Fruit fly (Drosophila melanogaster): ENCODE data around the gene FMRFaR.

The FMRFaR gene

DNA sequence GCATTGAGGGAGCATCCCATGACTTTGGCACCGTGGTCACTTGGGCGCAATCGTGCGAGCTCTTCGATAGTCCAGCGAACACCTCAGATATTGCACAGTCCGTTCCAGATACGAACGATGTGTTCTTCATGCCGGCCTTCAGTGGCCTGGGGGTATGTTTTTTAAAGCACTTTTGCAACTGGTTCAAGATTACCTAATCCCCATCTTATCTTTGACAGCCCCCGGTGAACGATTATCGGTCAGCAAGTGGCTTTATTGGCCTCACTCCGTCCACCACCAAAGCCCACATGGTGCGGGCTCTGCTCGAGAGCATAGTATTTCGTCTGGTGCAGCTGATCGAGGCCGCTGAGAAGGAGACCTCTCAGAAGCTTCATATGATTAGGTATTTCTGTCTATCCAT is 52.6 kb downstream of the FMRFaR start:
- TF ChIP-seq Gug (GFP tag; IDR thresholded peaks at IDR 0.05) (no peak), Sox14 (GFP tag; optimal IDR thresholded peaks at IDR 0.05) (no peak), vri (GFP tag; optimal IDR thresholded peaks at IDR 0.05) (peak; percentile 93), topi (GFP tag; optimal IDR thresholded peaks at IDR 0.05) (no peak)

- no peak for TF ChIP-seq Lpt (GFP tag; optimal IDR thresholded peaks at IDR 0.05)
- TF ChIP-seq Met (GFP tag; optimal IDR thresholded peaks at IDR 0.05): no peak
- TF ChIP-seq CG11762 (GFP tag; optimal IDR thresholded peaks at IDR 0.05; ENCODE audit: insufficient read depth): no peak
- no peak for TF ChIP-seq CG15336 (GFP tag; IDR thresholded peaks at IDR 0.05)
- TF ChIP-seq Ets21C (GFP tag; optimal IDR thresholded peaks at IDR 0.05): no peak
- TF ChIP-seq Gug (GFP tag; IDR thresholded peaks at IDR 0.05): no peak
- TF ChIP-seq dsx (GFP tag; optimal IDR thresholded peaks at IDR 0.05; ENCODE audit: poor library complexity, severe bottlenecking): no peak
- no peak for TF ChIP-seq fkh (GFP tag; optimal IDR thresholded peaks at IDR 0.05)
- TF ChIP-seq eg (GFP tag; IDR thresholded peaks at IDR 0.05): no peak
- no peak for TF ChIP-seq CG7368 (GFP tag; optimal IDR thresholded peaks at IDR 0.05)
- TF ChIP-seq CG8119 (GFP tag; IDR thresholded peaks at IDR 0.05): no peak
- TF ChIP-seq Blimp-1 (GFP tag; optimal IDR thresholded peaks at IDR 0.05): no peak
- no peak for TF ChIP-seq svp (GFP tag)
- TF ChIP-seq CG8319 (GFP tag; optimal IDR thresholded peaks at IDR 0.05): no peak
- no peak for TF ChIP-seq CG6163 (GFP tag; IDR thresholded peaks at IDR 0.05)
These were observed 53.3 kb downstream of the FMRFaR start, which contains the start of gene CG16753 for dm6 chr3L:3054851-3055250. CG16753 (plus strand) TSS chr3L:3055079.

dm6 chr3L:3058970-3059883 is 57.7 kb downstream of the FMRFaR start:
- peak; percentile 6 for TF ChIP-seq CG3032 (tag; optimal IDR thresholded peaks at IDR 0.05)
- TF ChIP-seq CG11762 (GFP tag; optimal IDR thresholded peaks at IDR 0.05; ENCODE audit: insufficient read depth): no peak
- TF ChIP-seq CG3919 (GFP tag; optimal IDR thresholded peaks at IDR 0.05): no peak
- TF ChIP-seq fkh (GFP tag; optimal IDR thresholded peaks at IDR 0.05): no peak
- no peak for TF ChIP-seq Ets96B (tag; optimal IDR thresholded peaks at IDR 0.05)
- no peak for TF ChIP-seq pdm3 (GFP tag; optimal IDR thresholded peaks at IDR 0.05)
- 0 out of 3 replicates have a peak, but pooled peaks have one; percentile 12 for TF ChIP-seq CG8119 (GFP tag; IDR thresholded peaks at IDR 0.05)
- peak; percentile 78 for TF ChIP-seq Eip78C (GFP tag)
- TF ChIP-seq Sox15 (GFP tag; optimal IDR thresholded peaks at IDR 0.05): no peak
- peak; percentile 53 for TF ChIP-seq CG32006 (GFP tag; optimal IDR thresholded peaks at IDR 0.05)
- TF ChIP-seq CG6163 (GFP tag; IDR thresholded peaks at IDR 0.05): no peak
- TF ChIP-seq CG16779 (tag; optimal IDR thresholded peaks at IDR 0.05): no peak
- no peak for TF ChIP-seq OdsH (GFP tag; optimal IDR thresholded peaks at IDR 0.05)
- TF ChIP-seq CG8319 (GFP tag; optimal IDR thresholded peaks at IDR 0.05): no peak
- TF ChIP-seq lz (GFP tag; optimal IDR thresholded peaks at IDR 0.05): no peak
- TF ChIP-seq Met (GFP tag; optimal IDR thresholded peaks at IDR 0.05): no peak
- TF ChIP-seq svp (GFP tag): peak; percentile 78
- TF ChIP-seq Ets21C (GFP tag; optimal IDR thresholded peaks at IDR 0.05): no peak
- no peak for TF ChIP-seq spab (GFP tag; optimal IDR thresholded peaks at IDR 0.05)
- TF ChIP-seq CG6792 (GFP tag; optimal IDR thresholded peaks at IDR 0.05): peak; percentile 27
- no peak for TF ChIP-seq CG4318 (GFP tag; optimal IDR thresholded peaks at IDR 0.05)
- TF ChIP-seq CG31627 (GFP tag; optimal IDR thresholded peaks at IDR 0.05): no peak
- TF ChIP-seq Sox102F (GFP tag; optimal IDR thresholded peaks at IDR 0.05): no peak
- no peak for TF ChIP-seq Eip93F (GFP tag; optimal IDR thresholded peaks at IDR 0.05)
- TF ChIP-seq acj6 (GFP tag; optimal IDR thresholded peaks at IDR 0.05): no peak
- TF ChIP-seq net (GFP tag; optimal IDR thresholded peaks at IDR 0.05): no peak
- peak; percentile 29 for TF ChIP-seq Sox14 (GFP tag; optimal IDR thresholded peaks at IDR 0.05)
- TF ChIP-seq ss (GFP tag; optimal IDR thresholded peaks at IDR 0.05): no peak
- TF ChIP-seq Eip75B (GFP tag; optimal IDR thresholded peaks at IDR 0.05): no peak
- TF ChIP-seq CG6808 (GFP tag; optimal IDR thresholded peaks at IDR 0.05): no peak
- no peak for TF ChIP-seq CG8632 (GFP tag; optimal IDR thresholded peaks at IDR 0.05)
- peak; percentile 27 for TF ChIP-seq CG10631 (GFP tag; optimal IDR thresholded peaks at IDR 0.05)
- no peak for TF ChIP-seq Smox (GFP tag; optimal IDR thresholded peaks at IDR 0.05)
- TF ChIP-seq dsx (GFP tag; optimal IDR thresholded peaks at IDR 0.05; ENCODE audit: poor library complexity, severe bottlenecking): no peak
- no peak for TF ChIP-seq Blimp-1 (GFP tag; optimal IDR thresholded peaks at IDR 0.05)
- TF ChIP-seq CG11294 (GFP tag; IDR thresholded peaks at IDR 0.05): no peak
- peak; percentile 39 for TF ChIP-seq esn (GFP tag; optimal IDR thresholded peaks at IDR 0.05)
- no peak for TF ChIP-seq CG34406 (GFP tag; optimal IDR thresholded peaks at IDR 0.05)
